Worm (Caenorhabditis elegans): ENCODE results near the gene T26C5.3.

The T26C5.3 gene

DNA sequence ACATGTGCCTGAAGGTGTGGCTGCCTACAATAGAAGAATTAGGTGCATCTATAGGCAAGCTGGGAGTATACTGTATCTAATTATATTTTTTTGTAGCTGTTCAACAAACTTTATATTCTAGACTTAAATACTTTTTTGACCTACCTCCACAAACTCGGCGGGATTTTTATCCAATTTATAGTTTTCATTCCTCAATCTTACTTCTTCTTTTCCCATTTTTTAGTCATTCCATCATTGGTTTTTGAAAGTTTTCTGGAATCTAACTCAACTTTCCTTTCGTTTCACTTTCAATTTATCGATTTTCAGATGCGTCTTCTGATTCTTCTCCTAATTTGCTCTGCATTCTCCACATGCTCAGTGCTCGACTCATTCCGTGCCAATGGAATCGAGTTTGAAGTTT lies 33.2 kb downstream of the T26C5.3 start, which contains the start of gene C01G6.3:
Gene C01G6.3 (plus strand): TSS at position 301 of the 400 bp plus-strand sequence.
- TF ChIP-seq ztf-11 (tag; optimal IDR thresholded peaks at IDR 0.05) (no peak), nhr-237 (tag; optimal IDR thresholded peaks at IDR 0.05) (no peak), ces-1 (GFP tag; optimal IDR thresholded peaks at IDR 0.05) (no peak), flh-1 (GFP tag; optimal IDR thresholded peaks at IDR 0.05) (no peak), bed-3 (GFP tag; optimal IDR thresholded peaks at IDR 0.05) (no peak), ham-2 (GFP tag; optimal IDR thresholded peaks at IDR 0.05) (no peak), lsy-2 (tag; optimal IDR thresholded peaks at IDR 0.05) (no peak), cnd-1 (tag; optimal IDR thresholded peaks at IDR 0.05) (no peak), lin-13 (tag; optimal IDR thresholded peaks at IDR 0.05) (no peak), nhr-28 (tag; optimal IDR thresholded peaks at IDR 0.05) (no peak), M03D4.4 (tag; optimal IDR thresholded peaks at IDR 0.05) (no peak), mep-1 (tag; optimal IDR thresholded peaks at IDR 0.05) (no peak), blmp-1 (tag; optimal IDR thresholded peaks at IDR 0.05) (no peak), zip-8 (tag; optimal IDR thresholded peaks at IDR 0.05) (no peak), hlh-1 (tag; optimal IDR thresholded peaks at IDR 0.05) (no peak)

DNA sequence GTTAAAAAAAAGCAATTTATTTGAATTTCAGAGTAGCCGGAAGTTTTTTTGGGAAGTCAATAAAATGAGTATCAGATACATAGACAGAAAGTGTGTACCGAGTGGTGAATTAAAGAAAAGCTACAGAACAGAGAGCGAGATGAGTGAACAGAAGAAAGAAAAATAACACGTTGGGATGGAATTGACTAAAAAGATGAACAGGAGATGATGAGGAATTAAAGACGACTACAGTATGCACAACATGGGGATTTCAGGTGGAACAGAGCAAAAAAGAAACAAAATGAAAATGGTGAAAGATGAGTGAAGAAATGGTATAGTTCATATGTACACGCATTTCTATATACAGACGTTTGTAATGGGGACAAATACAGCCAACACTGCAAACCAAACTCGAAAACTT lies 34.9 kb downstream of the T26C5.3 start:
- TF ChIP-seq unc-62 (GFP tag; optimal IDR thresholded peaks at IDR 0.05), result no peak

DNA sequence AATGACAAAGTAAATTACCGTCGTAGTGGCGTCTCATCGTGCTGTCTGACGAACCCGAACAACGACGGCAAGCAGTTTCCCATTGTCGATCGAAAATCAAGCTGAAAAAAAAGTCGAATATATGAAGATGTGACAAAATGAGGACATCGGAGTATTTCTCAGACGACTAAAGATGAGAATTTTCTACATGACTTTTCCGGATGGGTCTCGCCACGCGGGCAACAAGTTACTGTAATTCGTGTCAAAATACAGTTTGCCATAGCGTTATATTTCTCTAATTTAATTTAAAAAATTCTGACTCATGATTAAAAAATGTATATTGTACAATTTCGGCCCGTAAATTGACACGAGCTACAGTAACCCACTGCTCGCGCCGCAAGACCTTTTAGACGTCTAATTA lies 36.6 kb downstream of the T26C5.3 start, which contains the start of gene C01G6.4:
Gene C01G6.4 (minus strand): TSS at position 101 of the 400 bp plus-strand sequence.
- TF ChIP-seq nhr-2 (tag; optimal IDR thresholded peaks at IDR 0.05) (no peak), nhr-237 (tag; optimal IDR thresholded peaks at IDR 0.05) (no peak), mab-5 (tag; optimal IDR thresholded peaks at IDR 0.05) (no peak), elt-3 (tag; optimal IDR thresholded peaks at IDR 0.05) (no peak)

DNA sequence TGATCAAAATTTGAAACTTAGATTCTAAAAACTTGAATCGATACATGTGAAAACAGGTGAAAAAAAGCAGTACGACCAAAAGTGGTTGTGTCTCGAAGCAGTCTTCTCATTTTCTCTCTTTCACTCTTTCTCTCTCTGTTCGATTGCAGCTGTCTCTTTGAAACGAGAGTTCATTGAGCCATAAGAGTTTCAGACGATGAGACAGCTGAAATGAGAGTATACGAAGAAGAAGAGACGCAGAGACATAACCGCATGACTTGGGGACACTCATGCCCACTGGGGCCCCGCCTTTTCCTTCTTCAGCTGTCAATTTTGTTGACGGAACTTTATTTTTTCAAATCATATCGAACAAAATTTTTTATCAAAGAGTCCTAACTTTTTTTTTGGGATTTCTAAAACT lies 37.6 kb downstream of the T26C5.3 start:
- TF ChIP-seq elt-3 (tag; optimal IDR thresholded peaks at IDR 0.05), result no peak
- TF ChIP-seq nhr-237 (tag; optimal IDR thresholded peaks at IDR 0.05), result no peak
- no peak for TF ChIP-seq nhr-76 (tag; optimal IDR thresholded peaks at IDR 0.05)
- no peak for TF ChIP-seq mab-5 (tag; optimal IDR thresholded peaks at IDR 0.05)
- TF ChIP-seq unc-120 (tag; optimal IDR thresholded peaks at IDR 0.05; ENCODE audit: poor library complexity, severe bottlenecking), result peak; percentile 79
- TF ChIP-seq ham-2 (GFP tag; optimal IDR thresholded peaks at IDR 0.05), result no peak
- no peak for TF ChIP-seq ceh-43 (GFP tag; optimal IDR thresholded peaks at IDR 0.05)
- TF ChIP-seq ces-1 (GFP tag; optimal IDR thresholded peaks at IDR 0.05), result peak; percentile 86
- peak; percentile 58 for TF ChIP-seq pha-4 (tag; optimal IDR thresholded peaks at IDR 0.05)
- no peak for TF ChIP-seq blmp-1 (tag; optimal IDR thresholded peaks at IDR 0.05)
- TF ChIP-seq tbx-8 (GFP tag; optimal IDR thresholded peaks at IDR 0.05), result no peak
- TF ChIP-seq unc-39 (tag; optimal IDR thresholded peaks at IDR 0.05), result no peak
- TF ChIP-seq unc-62 (GFP tag; optimal IDR thresholded peaks at IDR 0.05), result peak; percentile 63
- TF ChIP-seq bed-3 (GFP tag; optimal IDR thresholded peaks at IDR 0.05), result no peak
- TF ChIP-seq sptf-1 (tag; optimal IDR thresholded peaks at IDR 0.05), result no peak
- peak; percentile 10 for TF ChIP-seq lin-32 (GFP tag; optimal IDR thresholded peaks at IDR 0.05)
- TF ChIP-seq mls-2 (tag; optimal IDR thresholded peaks at IDR 0.05), result peak; percentile 20
- peak; percentile 80 for TF ChIP-seq hlh-1 (tag; optimal IDR thresholded peaks at IDR 0.05)
- TF ChIP-seq mep-1 (tag; optimal IDR thresholded peaks at IDR 0.05), result peak; percentile 32
- peak; percentile 28 for TF ChIP-seq ceh-39 (tag; optimal IDR thresholded peaks at IDR 0.05)
- no peak for TF ChIP-seq zip-8 (tag; optimal IDR thresholded peaks at IDR 0.05)
- TF ChIP-seq drap-1 (GFP tag; optimal IDR thresholded peaks at IDR 0.05), result no peak
- TF ChIP-seq elt-1 (tag; optimal IDR thresholded peaks at IDR 0.05; ENCODE audit: borderline replicate concordance, insufficient read depth), result no peak
- no peak for TF ChIP-seq snpc-4 (tag; optimal IDR thresholded peaks at IDR 0.05)
- no peak for TF ChIP-seq ztf-11 (tag; optimal IDR thresholded peaks at IDR 0.05)
- TF ChIP-seq nhr-2 (tag; optimal IDR thresholded peaks at IDR 0.05), result no peak
- peak; percentile 65 for TF ChIP-seq cnd-1 (tag; optimal IDR thresholded peaks at IDR 0.05)
- TF ChIP-seq lsy-2 (tag; optimal IDR thresholded peaks at IDR 0.05), result peak; percentile 19
- TF ChIP-seq ceh-83 (GFP tag; optimal IDR thresholded peaks at IDR 0.05), result no peak
- no peak for TF ChIP-seq M03D4.4 (tag; optimal IDR thresholded peaks at IDR 0.05)

DNA sequence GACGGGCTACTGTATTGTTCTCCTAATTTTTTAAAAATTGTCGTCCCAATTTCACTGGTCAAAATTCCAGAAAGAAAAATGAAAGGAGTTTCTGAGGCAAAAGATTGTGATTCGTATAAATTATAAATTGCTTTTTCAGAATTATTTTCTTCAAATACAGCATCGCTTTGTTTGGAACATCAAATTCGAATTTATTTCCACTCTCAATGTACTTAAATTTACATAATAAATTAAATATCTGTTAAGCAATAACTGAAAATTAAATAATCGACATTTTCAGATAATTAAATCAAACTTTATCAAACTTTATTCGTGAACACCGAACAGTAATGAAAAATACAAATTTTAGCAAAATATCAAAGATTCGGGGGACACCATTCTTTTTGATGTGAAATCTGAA lies 38.4 kb downstream of the T26C5.3 start:
- TF ChIP-seq nhr-28 (tag; optimal IDR thresholded peaks at IDR 0.05), result no peak
- TF ChIP-seq snpc-4 (tag; optimal IDR thresholded peaks at IDR 0.05), result no peak
- no peak for TF ChIP-seq zip-8 (tag; optimal IDR thresholded peaks at IDR 0.05)
- no peak for TF ChIP-seq elt-1 (tag; optimal IDR thresholded peaks at IDR 0.05; ENCODE audit: borderline replicate concordance, insufficient read depth)
- no peak for TF ChIP-seq ceh-83 (GFP tag; optimal IDR thresholded peaks at IDR 0.05)
- TF ChIP-seq ceh-39 (tag; optimal IDR thresholded peaks at IDR 0.05), result no peak
- TF ChIP-seq nhr-76 (tag; optimal IDR thresholded peaks at IDR 0.05), result no peak
- TF ChIP-seq mep-1 (tag; optimal IDR thresholded peaks at IDR 0.05), result no peak
- no peak for TF ChIP-seq lin-32 (GFP tag; optimal IDR thresholded peaks at IDR 0.05)
- no peak for TF ChIP-seq unc-62 (GFP tag; optimal IDR thresholded peaks at IDR 0.05)
